Worm (Caenorhabditis elegans): ENCODE measurements around the gene wee-1.3.

The wee-1.3 gene

ce11 chrII:9746069-9746468, 29.8 kb upstream of the wee-1.3 start, which contains the start of the genes Y53C12B.1 and nos-3 (continued):
- TF ChIP-seq odd-2 (tag; optimal IDR thresholded peaks at IDR 0.05) (no peak), ceh-2 (tag; optimal IDR thresholded peaks at IDR 0.05) (peak; percentile 27), gmeb-2 (tag; optimal IDR thresholded peaks at IDR 0.05) (no peak)

- TF ChIP-seq tbx-2 (tag; optimal IDR thresholded peaks at IDR 0.05) (no peak), fkh-10 (GFP tag; optimal IDR thresholded peaks at IDR 0.05) (no peak), rnt-1 (tag; optimal IDR thresholded peaks at IDR 0.05) (no peak), lin-11 (tag; optimal IDR thresholded peaks at IDR 0.05) (no peak), zip-5 (tag; optimal IDR thresholded peaks at IDR 0.05) (no peak), hlh-6 (tag; optimal IDR thresholded peaks at IDR 0.05) (no peak), ceh-19 (GFP tag; optimal IDR thresholded peaks at IDR 0.05) (no peak), npax-4 (tag; optimal IDR thresholded peaks at IDR 0.05) (no peak), ceh-30 (tag; optimal IDR thresholded peaks at IDR 0.05) (no peak), hlh-30 (tag; optimal IDR thresholded peaks at IDR 0.05; ENCODE audit: insufficient read depth) (no peak), pqm-1 (tag; optimal IDR thresholded peaks at IDR 0.05) (no peak), ama-1 (optimal IDR thresholded peaks at IDR 0.05) (no peak), T23F11.4 (GFP tag; optimal IDR thresholded peaks at IDR 0.05) (no peak), K09A11.1 (tag; optimal IDR thresholded peaks at IDR 0.05; ENCODE audit: insufficient read depth) (no peak), nfya-1 (tag; optimal IDR thresholded peaks at IDR 0.05) (no peak)
These were observed 26.5 kb upstream of the wee-1.3 start, which contains the start of gene pno-1 for ce11 chrII:9742784-9743183. pno-1 (minus strand) TSS chrII:9742884.

ce11 chrII:9741400-9741799, 25.1 kb upstream of the wee-1.3 start:
- no peak for TF ChIP-seq pqm-1 (tag; optimal IDR thresholded peaks at IDR 0.05)
- TF ChIP-seq pha-2 (tag; optimal IDR thresholded peaks at IDR 0.05), result no peak
- TF ChIP-seq sox-4 (tag; optimal IDR thresholded peaks at IDR 0.05), result no peak
- no peak for TF ChIP-seq pros-1 (tag; optimal IDR thresholded peaks at IDR 0.05)
- TF ChIP-seq tbx-7 (tag; optimal IDR thresholded peaks at IDR 0.05), result no peak
- no peak for TF ChIP-seq pax-1 (tag; optimal IDR thresholded peaks at IDR 0.05)
- TF ChIP-seq nhr-232 (tag; optimal IDR thresholded peaks at IDR 0.05), result no peak
- no peak for TF ChIP-seq gmeb-2 (tag; optimal IDR thresholded peaks at IDR 0.05)
- no peak for TF ChIP-seq ref-2 (tag; optimal IDR thresholded peaks at IDR 0.05)
- TF ChIP-seq fkh-10 (GFP tag; optimal IDR thresholded peaks at IDR 0.05), result no peak
- TF ChIP-seq fax-1 (tag; optimal IDR thresholded peaks at IDR 0.05), result no peak
- TF ChIP-seq lim-6 (tag; optimal IDR thresholded peaks at IDR 0.05), result no peak
- no peak for TF ChIP-seq madf-2 (tag; optimal IDR thresholded peaks at IDR 0.05)
- TF ChIP-seq ceh-22 (tag; optimal IDR thresholded peaks at IDR 0.05), result no peak

- peak; percentile 22 for TF ChIP-seq elt-2 (tag; optimal IDR thresholded peaks at IDR 0.05)
- TF ChIP-seq ama-1 (optimal IDR thresholded peaks at IDR 0.05), result no peak
- TF ChIP-seq pat-9 (tag; optimal IDR thresholded peaks at IDR 0.05), result no peak
- TF ChIP-seq madf-2 (tag; optimal IDR thresholded peaks at IDR 0.05), result peak; percentile 28
- TF ChIP-seq ceh-48 (tag; optimal IDR thresholded peaks at IDR 0.05), result no peak
- TF ChIP-seq pros-1 (tag; optimal IDR thresholded peaks at IDR 0.05), result no peak
- TF ChIP-seq ztf-16 (tag; optimal IDR thresholded peaks at IDR 0.05), result no peak
These were observed 24.3 kb upstream of the wee-1.3 start for ce11 chrII:9740552-9740951.

- TF ChIP-seq pha-4 (tag; optimal IDR thresholded peaks at IDR 0.05) (no peak), tbx-7 (tag; optimal IDR thresholded peaks at IDR 0.05) (no peak), hlh-13 (GFP tag; optimal IDR thresholded peaks at IDR 0.05) (no peak), rnt-1 (tag; optimal IDR thresholded peaks at IDR 0.05) (no peak), K02D7.2 (tag; optimal IDR thresholded peaks at IDR 0.05) (no peak), fkh-10 (GFP tag; optimal IDR thresholded peaks at IDR 0.05) (no peak), pha-2 (tag; optimal IDR thresholded peaks at IDR 0.05) (no peak), ets-4 (tag; optimal IDR thresholded peaks at IDR 0.05) (no peak), ceh-19 (GFP tag; optimal IDR thresholded peaks at IDR 0.05) (no peak), ceh-9 (tag; optimal IDR thresholded peaks at IDR 0.05) (no peak), unc-3 (GFP tag; conservative IDR thresholded peaks at IDR 0.05) (no peak), unc-3 (tag; optimal IDR thresholded peaks at IDR 0.05) (no peak), dve-1 (tag; optimal IDR thresholded peaks at IDR 0.05) (no peak), ttx-3 (tag; optimal IDR thresholded peaks at IDR 0.05) (no peak), lin-11 (tag; optimal IDR thresholded peaks at IDR 0.05) (no peak), ceh-22 (tag; optimal IDR thresholded peaks at IDR 0.05) (no peak), pax-1 (tag; optimal IDR thresholded peaks at IDR 0.05) (no peak)
These were observed 22.6 kb upstream of the wee-1.3 start for ce11 chrII:9738820-9739219.
